Worm (Caenorhabditis elegans) whole organism, mixed stage, embryonic: ENCODE data around the gene tbx-43.

Source experiments
- bed-3 ChIP-seq: fragments of 200-800 bp; sonication (Bioruptor generic); optimal IDR thresholded peaks from 3 replicates; lab custom pipeline; 2018; ENCODE audit warnings: mild to moderate bottlenecking, missing genetic modification characterization, moderate library complexity, missing compliant biosample characterization
- blmp-1 ChIP-seq: fragments of 150-350 bp; optimal IDR thresholded peaks from 2 replicates; lab custom pipeline; 2014; ENCODE audit warnings: missing biosample characterization, missing genetic modification characterization
- ceh-39 ChIP-seq: fragments of 150-350 bp; optimal IDR thresholded peaks from 2 replicates; lab custom pipeline; 2014; ENCODE audit warnings: missing biosample characterization, missing genetic modification characterization
- ceh-43 ChIP-seq: fragments of 200-800 bp; sonication (Bioruptor generic); optimal IDR thresholded peaks from 2 replicates; lab custom pipeline; 2018; ENCODE audit warnings: mild to moderate bottlenecking, missing genetic modification characterization, moderate library complexity, missing compliant biosample characterization
- ceh-83 ChIP-seq: fragments of 200-800 bp; sonication (Bioruptor generic); optimal IDR thresholded peaks from 2 replicates; lab custom pipeline; 2018; ENCODE audit warnings: mild to moderate bottlenecking, missing genetic modification characterization, missing compliant biosample characterization
- ces-1 ChIP-seq: fragments of 150-350 bp; optimal IDR thresholded peaks from 2 replicates; lab custom pipeline; 2014; ENCODE audit warnings: missing biosample characterization, missing genetic modification reagents, missing genetic modification characterization
- drap-1 ChIP-seq: fragments of 200-800 bp; sonication (Bioruptor generic); optimal IDR thresholded peaks from 3 replicates; lab custom pipeline; 2018; ENCODE audit warnings: mild to moderate bottlenecking, missing genetic modification characterization, missing compliant biosample characterization
- elt-3 ChIP-seq: fragments of 150-350 bp; optimal IDR thresholded peaks from 2 replicates; lab custom pipeline; 2014; ENCODE audit warnings: missing biosample characterization, missing genetic modification characterization
- flh-1 ChIP-seq: fragments of 200-800 bp; sonication (Bioruptor generic); optimal IDR thresholded peaks from 2 replicates; lab custom pipeline; 2018; ENCODE audit warnings: mild to moderate bottlenecking, missing genetic modification characterization, moderate library complexity, missing compliant biosample characterization
- ham-2 ChIP-seq: fragments of 200-800 bp; sonication (Bioruptor generic); optimal IDR thresholded peaks from 2 replicates; lab custom pipeline; 2018; ENCODE audit warnings: mild to moderate bottlenecking, missing genetic modification characterization, missing compliant biosample characterization
- hlh-1 ChIP-seq: fragments of 150-350 bp; optimal IDR thresholded peaks from 2 replicates; lab custom pipeline; 2014; ENCODE audit warnings: missing biosample characterization, missing genetic modification reagents, missing genetic modification characterization
- lin-13 ChIP-seq: fragments of 150-350 bp; optimal IDR thresholded peaks from 2 replicates; lab custom pipeline; 2014; ENCODE audit warnings: missing biosample characterization, missing genetic modification characterization
- lin-32 ChIP-seq: fragments of 200-800 bp; sonication (Bioruptor generic); optimal IDR thresholded peaks from 2 replicates; lab custom pipeline; 2018; ENCODE audit warnings: mild to moderate bottlenecking, missing genetic modification characterization, missing compliant biosample characterization
- lsy-2 ChIP-seq: fragments of 150-350 bp; optimal IDR thresholded peaks from 2 replicates; lab custom pipeline; 2014; ENCODE audit warnings: missing biosample characterization, missing genetic modification characterization
- mab-5 ChIP-seq: fragments of 150-350 bp; optimal IDR thresholded peaks from 2 replicates; lab custom pipeline; 2014; ENCODE audit warnings: missing biosample characterization, missing genetic modification characterization
- mep-1 ChIP-seq: fragments of 150-350 bp; optimal IDR thresholded peaks from 2 replicates; lab custom pipeline; 2017; ENCODE audit warnings: missing biosample characterization, missing genetic modification reagents, missing genetic modification characterization, inconsistent platforms
- mls-2 ChIP-seq: sonication (generic microtip); optimal IDR thresholded peaks from 2 replicates; lab custom pipeline; 2016; ENCODE audit warnings: mild to moderate bottlenecking, missing genetic modification characterization, moderate library complexity, missing compliant biosample characterization
- nhr-12 ChIP-seq: fragments of 150-350 bp; optimal IDR thresholded peaks from 2 replicates; lab custom pipeline; 2014; ENCODE audit warnings: missing biosample characterization, missing genetic modification characterization
- nhr-2 ChIP-seq: fragments of 150-350 bp; optimal IDR thresholded peaks from 2 replicates; lab custom pipeline; 2014; ENCODE audit warnings: missing biosample characterization, missing genetic modification characterization
- nhr-237 ChIP-seq: fragments of 150-350 bp; optimal IDR thresholded peaks from 2 replicates; lab custom pipeline; 2014; ENCODE audit warnings: missing biosample characterization, missing genetic modification characterization
- nhr-76 ChIP-seq: sonication (generic microtip); optimal IDR thresholded peaks from 2 replicates; lab custom pipeline; 2017; ENCODE audit warnings: missing biosample characterization, missing genetic modification characterization
- pha-4 ChIP-seq: fragments of 150-350 bp; optimal IDR thresholded peaks from 2 replicates; lab custom pipeline; 2018; ENCODE audit warnings: missing biosample characterization, missing genetic modification reagents, missing genetic modification characterization
- sem-2 ChIP-seq: fragments of 200-800 bp; sonication (Bioruptor generic); optimal IDR thresholded peaks from 2 replicates; lab custom pipeline; 2018; ENCODE audit warnings: mild to moderate bottlenecking, missing genetic modification characterization, missing compliant biosample characterization
- snpc-4 ChIP-seq: fragments of 150-350 bp; optimal IDR thresholded peaks from 2 replicates; lab custom pipeline; 2014; ENCODE audit warnings: missing biosample characterization, missing genetic modification characterization
- sptf-1 ChIP-seq: sonication (generic microtip); optimal IDR thresholded peaks from 2 replicates; lab custom pipeline; 2017; ENCODE audit warnings: mild to moderate bottlenecking, missing genetic modification characterization, moderate library complexity, missing compliant biosample characterization
- tbx-8 ChIP-seq: fragments of 200-800 bp; sonication (Bioruptor generic); optimal IDR thresholded peaks from 2 replicates; lab custom pipeline; 2018; ENCODE audit warnings: mild to moderate bottlenecking, missing genetic modification characterization, moderate library complexity, missing compliant biosample characterization
- unc-120 ChIP-seq: sonication (generic microtip); optimal IDR thresholded peaks from 2 replicates; lab custom pipeline; 2017; ENCODE audit warnings: missing genetic modification characterization, missing compliant biosample characterization; ENCODE audit not compliant: poor library complexity, severe bottlenecking
- unc-39 ChIP-seq: fragments of 150-350 bp; optimal IDR thresholded peaks from 2 replicates; lab custom pipeline; 2014; ENCODE audit warnings: missing biosample characterization, missing genetic modification characterization
- unc-62 ChIP-seq: fragments of 150-350 bp; optimal IDR thresholded peaks from 2 replicates; lab custom pipeline; 2014; ENCODE audit warnings: missing biosample characterization, missing genetic modification reagents, missing genetic modification characterization
- zip-8 ChIP-seq: fragments of 150-350 bp; optimal IDR thresholded peaks from 2 replicates; lab custom pipeline; 2014; ENCODE audit warnings: missing biosample characterization, missing genetic modification characterization
- ztf-11 ChIP-seq: fragments of 150-350 bp; optimal IDR thresholded peaks from 2 replicates; lab custom pipeline; 2014; ENCODE audit warnings: missing biosample characterization, missing genetic modification characterization

Gene tbx-43

ce11 chrIII:1791949-1792348 is 22.1 kb upstream of the tbx-43 start:
- TF ChIP-seq pha-4 (tag; lab: Kevin White, UChicago) (no peak), ces-1 (peak; percentile 92)

ce11 chrIII:1788972-1789371 is 19.1 kb upstream of the tbx-43 start:
- no peak for TF ChIP-seq sem-2
- TF ChIP-seq nhr-2, result no peak
- no peak for TF ChIP-seq ceh-43 (GFP tag; lab: Kevin White, UChicago)
- TF ChIP-seq hlh-1, result no peak
- no peak for TF ChIP-seq tbx-8 (GFP tag; lab: Kevin White, UChicago)
- no peak for TF ChIP-seq mls-2 (tag; lab: Kevin White, UChicago)
- TF ChIP-seq nhr-12 (tag; lab: Kevin White, UChicago), result no peak
- TF ChIP-seq mab-5, result no peak
- TF ChIP-seq lin-13, result no peak
- no peak for TF ChIP-seq flh-1 (GFP tag; lab: Kevin White, UChicago)
- no peak for TF ChIP-seq ztf-11 (tag; lab: Kevin White, UChicago)
- no peak for TF ChIP-seq unc-62 (GFP tag; lab: Kevin White, UChicago)
- no peak for TF ChIP-seq nhr-76 (tag; lab: Kevin White, UChicago)
- TF ChIP-seq unc-120 (tag; lab: Kevin White, UChicago), result no peak
- TF ChIP-seq unc-39 (tag; lab: Kevin White, UChicago), result no peak

- TF ChIP-seq ham-2 (GFP tag; lab: Kevin White, UChicago) (no peak), ceh-43 (GFP tag; lab: Kevin White, UChicago) (no peak), lin-32 (GFP tag; lab: Kevin White, UChicago) (no peak), ces-1 (no peak), sptf-1 (tag; lab: Kevin White, UChicago) (no peak), nhr-237 (no peak), bed-3 (GFP tag; lab: Kevin White, UChicago) (no peak), nhr-2 (no peak), elt-3 (no peak), lsy-2 (tag; lab: Kevin White, UChicago) (no peak), lin-13 (no peak), zip-8 (tag; lab: Kevin White, UChicago) (no peak), mep-1 (tag; lab: Kevin White, UChicago) (no peak), hlh-1 (no peak), nhr-12 (tag; lab: Kevin White, UChicago) (no peak)
Measured at ce11 chrIII:1788033-1788432, 18.1 kb upstream of the tbx-43 start, which contains the start of gene rimb-1. Gene rimb-1 (plus strand): TSS chrIII:1788333.

- TF ChIP-seq zip-8 (tag; lab: Kevin White, UChicago), result no peak
- TF ChIP-seq ces-1, result peak; percentile 57
- no peak for TF ChIP-seq blmp-1 (tag; lab: Kevin White, UChicago)
Measured at ce11 chrIII:1785776-1786175, 15.9 kb upstream of the tbx-43 start.

- TF ChIP-seq pha-4 (tag; lab: Kevin White, UChicago) (no peak), unc-62 (GFP tag; lab: Kevin White, UChicago) (no peak), ceh-83 (no peak), ham-2 (GFP tag; lab: Kevin White, UChicago) (no peak), snpc-4 (tag; lab: Kevin White, UChicago) (no peak), lin-32 (GFP tag; lab: Kevin White, UChicago) (no peak), unc-39 (tag; lab: Kevin White, UChicago) (no peak), ztf-11 (tag; lab: Kevin White, UChicago) (no peak), ceh-39 (no peak), ceh-43 (GFP tag; lab: Kevin White, UChicago) (no peak), zip-8 (tag; lab: Kevin White, UChicago) (no peak), nhr-2 (no peak), drap-1 (GFP tag; lab: Kevin White, UChicago) (no peak), elt-3 (no peak), blmp-1 (tag; lab: Kevin White, UChicago) (no peak), tbx-8 (GFP tag; lab: Kevin White, UChicago) (no peak)
Measured at ce11 chrIII:1777969-1778368, 8.1 kb upstream of the tbx-43 start, which contains the start of gene Y39A3CL.4. Gene Y39A3CL.4 (minus strand): TSS chrIII:1778069.

- TF ChIP-seq lsy-2 (tag; lab: Kevin White, UChicago) (peak; percentile 94), sem-2 (no peak), ceh-83 (no peak), blmp-1 (tag; lab: Kevin White, UChicago) (no peak), ham-2 (GFP tag; lab: Kevin White, UChicago) (no peak), hlh-1 (no peak), ces-1 (peak; percentile 25)
Measured at ce11 chrIII:1777468-1777867, 7.6 kb upstream of the tbx-43 start, which contains the start of gene Y39A3CL.3. Gene Y39A3CL.3 (plus strand): TSS chrIII:1777802.
